Fruit fly (Drosophila melanogaster) Kc167 (cell line): ENCODE data around the gene enc.

Experiments
- Myc ChIP-seq: fragments of >200 bp; optimal IDR thresholded peaks from 2 replicates; lab custom pipeline; 2017; ENCODE audit warnings: missing external identifiers
- Sin3A ChIP-seq: fragments of >200 bp; optimal IDR thresholded peaks from 2 replicates; lab custom pipeline; 2018; ENCODE audit warnings: missing external identifiers
- h ChIP-seq: fragments of >200 bp; optimal IDR thresholded peaks from 3 replicates; lab custom pipeline; 2018; ENCODE audit warnings: missing external identifiers
- insv ChIP-seq: fragments of >200 bp; optimal IDR thresholded peaks from 3 replicates; lab custom pipeline; 2018; ENCODE audit warnings: missing external identifiers
- psq ChIP-seq: fragments of >200 bp; optimal IDR thresholded peaks from 2 replicates; lab custom pipeline; 2017; ENCODE audit warnings: missing external identifiers
- ttk ChIP-seq: sonication (Bioruptor generic); optimal IDR thresholded peaks from 2 replicates; lab custom pipeline; 2017; ENCODE audit warnings: missing external identifiers

DNA sequence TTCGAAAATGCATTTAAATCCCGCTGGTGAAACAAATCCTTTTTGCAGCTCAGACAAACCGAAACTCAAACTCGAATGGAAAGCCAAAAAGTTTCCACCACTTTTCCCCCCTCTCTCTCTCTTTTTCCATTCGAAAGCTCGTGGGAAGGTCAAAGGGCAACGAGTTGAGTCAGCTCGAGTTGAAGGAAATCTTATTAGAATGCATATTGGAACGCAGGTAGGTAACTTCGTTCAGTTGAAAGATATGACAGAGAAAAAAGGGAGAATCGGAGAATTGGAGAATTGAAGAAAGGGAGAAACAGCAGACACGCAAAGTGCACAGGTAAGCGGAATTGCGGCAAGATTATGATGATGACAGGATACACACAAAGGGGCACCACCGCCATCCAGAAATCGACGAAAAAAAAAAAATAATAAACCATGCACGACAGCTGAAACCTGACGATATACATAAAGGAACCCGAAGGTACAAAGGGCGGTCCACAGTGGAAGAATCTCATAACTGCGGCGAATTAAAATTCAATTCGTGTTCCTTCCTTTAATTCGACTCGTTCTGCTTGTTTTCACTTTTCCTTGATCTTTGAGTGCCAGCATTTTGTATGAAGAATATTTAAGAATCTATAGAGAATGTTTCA is 35.8 kb upstream of the enc start:
- TF ChIP-seq Myc (lab: Kevin White, UChicago) (no peak), h (no peak), insv (lab: Kevin White, UChicago) (no peak), ttk (lab: Kevin White, UChicago) (no peak), psq (lab: Kevin White, UChicago) (no peak), Sin3A (no peak)
